Worm (Caenorhabditis elegans): ENCODE data around the gene clec-57.

The clec-57 gene

DNA sequence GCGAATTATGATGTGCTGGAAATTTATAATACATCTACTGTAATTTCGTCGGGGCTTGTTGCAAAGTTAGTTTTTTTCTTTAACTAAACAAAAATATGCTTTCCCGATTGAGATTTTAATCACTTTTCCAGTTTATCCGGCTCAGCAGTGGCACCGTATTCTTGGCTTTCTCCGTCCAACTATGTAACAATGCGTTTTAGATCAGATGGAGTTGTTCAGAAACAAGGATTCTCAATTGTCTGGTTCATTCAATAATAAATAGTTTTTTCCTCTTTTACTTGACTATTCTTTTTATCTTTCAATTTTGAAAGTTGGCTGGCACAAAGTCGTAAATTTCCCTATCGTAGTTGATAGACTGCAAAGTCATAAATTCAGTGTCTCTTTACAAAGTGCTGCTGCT, 5.1 kb downstream of the clec-57 start, which contains the start of gene clec-56:
TSS of gene clec-56 (plus strand) at position 301 of the 400 bp plus-strand sequence.
- TF ChIP-seq ceh-91 (GFP tag; IDR thresholded peaks at IDR 0.05) (no peak), nhr-80 (tag; optimal IDR thresholded peaks at IDR 0.05) (peak; percentile 24)

DNA sequence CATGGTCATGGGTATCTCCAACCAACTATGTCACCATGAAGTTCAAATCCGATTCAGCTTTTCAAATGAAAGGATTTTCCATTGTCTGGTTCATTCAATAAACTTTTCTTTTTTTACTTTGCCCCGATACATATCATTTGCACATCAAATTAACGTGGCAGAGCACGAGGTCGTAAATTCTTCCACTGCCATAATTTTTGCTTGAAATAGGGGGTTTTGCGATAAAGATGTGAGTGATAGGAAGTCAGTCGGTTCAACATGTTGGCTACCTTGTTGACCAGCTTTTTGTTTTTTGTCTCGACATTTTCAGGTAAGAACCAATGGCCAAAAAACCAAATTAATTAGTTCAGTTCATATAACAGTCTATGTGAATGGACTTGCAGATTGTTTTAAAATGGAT, 7.6 kb downstream of the clec-57 start, which contains the start of gene clec-54:
TSS of gene clec-54 (plus strand) at position 224 of the 400 bp plus-strand sequence.
- no peak for TF ChIP-seq nfya-2 (GFP tag; IDR thresholded peaks at IDR 0.05)
- peak; percentile 35 for TF ChIP-seq nhr-80 (tag; optimal IDR thresholded peaks at IDR 0.05)

DNA sequence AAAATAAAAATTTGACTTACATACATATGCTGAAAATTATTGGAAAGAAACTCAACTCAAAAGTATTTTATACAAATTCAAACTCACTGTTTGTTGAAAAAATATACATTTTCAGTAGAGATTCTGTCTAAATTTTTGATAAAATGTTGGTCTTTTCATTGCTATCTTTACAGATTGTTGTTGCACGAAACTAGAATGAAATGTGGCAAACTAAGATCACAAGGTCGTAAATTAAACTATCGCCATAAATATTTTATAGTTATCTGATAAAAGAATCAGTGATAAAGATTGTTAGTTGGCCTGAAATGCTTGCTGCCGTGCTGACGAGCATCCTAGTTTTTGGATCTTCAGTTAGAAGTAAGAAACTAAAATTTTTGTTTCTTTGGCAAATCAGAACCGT, 9.9 kb downstream of the clec-57 start, which contains the start of gene clec-55:
TSS of gene clec-55 (plus strand) at position 301 of the 400 bp plus-strand sequence.
- TF ChIP-seq egl-44 (GFP tag; IDR thresholded peaks at IDR 0.05) (no peak), dox-1 (GFP tag; IDR thresholded peaks at IDR 0.05) (no peak), hlh-26 (GFP tag; conservative IDR thresholded peaks at IDR 0.05) (no peak), madf-10 (tag; optimal IDR thresholded peaks at IDR 0.05) (no peak), cebp-1 (GFP tag; IDR thresholded peaks at IDR 0.05) (no peak), cebp-1 (tag; optimal IDR thresholded peaks at IDR 0.05) (no peak), F39B2.1 (GFP tag; IDR thresholded peaks at IDR 0.05) (no peak), lir-1 (GFP tag; conservative IDR thresholded peaks at IDR 0.05) (no peak), ets-4 (GFP tag; optimal IDR thresholded peaks at IDR 0.05) (no peak)

DNA sequence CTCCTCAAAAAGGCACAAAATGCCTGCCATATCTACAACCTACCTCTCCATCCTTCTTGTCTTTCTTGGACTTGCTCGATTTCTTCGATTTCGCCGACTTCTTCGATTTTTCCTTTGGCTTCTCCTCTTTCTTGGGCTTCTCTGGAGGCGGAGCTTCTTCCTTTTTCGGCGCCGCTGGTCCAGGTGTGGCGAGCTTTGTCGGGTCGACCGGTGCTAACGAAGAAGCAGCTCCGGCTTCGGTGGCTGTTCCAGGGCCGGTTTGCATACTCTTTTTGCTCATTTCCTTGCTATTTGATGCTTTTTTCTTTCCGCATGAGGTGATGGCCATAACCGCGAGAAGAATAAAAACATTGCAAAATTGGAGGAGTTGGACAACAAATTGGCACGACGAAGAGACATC, 11.5 kb downstream of the clec-57 start:
- peak; percentile 51; the same call in 1 of the 2 replicates for TF ChIP-seq egrh-3 (GFP tag; IDR thresholded peaks at IDR 0.05)
- TF ChIP-seq hsf-1 (GFP tag; IDR thresholded peaks at IDR 0.05) = no peak

DNA sequence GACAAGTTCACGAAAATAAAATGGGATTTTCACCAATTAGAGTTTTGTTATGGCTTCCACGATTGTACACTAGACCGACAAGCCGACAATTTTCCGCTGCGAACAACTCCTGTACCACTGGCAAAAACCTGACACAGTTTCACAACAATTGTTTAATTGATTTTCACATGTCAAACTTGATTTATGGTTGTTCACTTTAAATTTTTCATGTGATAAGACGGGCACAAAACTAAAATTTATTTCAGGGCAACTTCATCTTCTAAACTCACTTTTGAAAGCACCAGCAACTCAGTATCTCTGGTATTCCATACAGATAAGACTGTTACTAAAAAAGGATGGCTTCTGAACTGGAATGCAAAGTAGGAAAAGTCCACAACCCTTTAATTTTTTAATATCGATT, 12.4 kb downstream of the clec-57 start, which contains the start of gene R02D5.7:
TSS of gene R02D5.7 (minus strand) at position 101 of the 400 bp plus-strand sequence.
- no peak for TF ChIP-seq xnd-1 (tag; optimal IDR thresholded peaks at IDR 0.05)
- peak; percentile 20 for TF ChIP-seq nhr-80 (tag; optimal IDR thresholded peaks at IDR 0.05)

DNA sequence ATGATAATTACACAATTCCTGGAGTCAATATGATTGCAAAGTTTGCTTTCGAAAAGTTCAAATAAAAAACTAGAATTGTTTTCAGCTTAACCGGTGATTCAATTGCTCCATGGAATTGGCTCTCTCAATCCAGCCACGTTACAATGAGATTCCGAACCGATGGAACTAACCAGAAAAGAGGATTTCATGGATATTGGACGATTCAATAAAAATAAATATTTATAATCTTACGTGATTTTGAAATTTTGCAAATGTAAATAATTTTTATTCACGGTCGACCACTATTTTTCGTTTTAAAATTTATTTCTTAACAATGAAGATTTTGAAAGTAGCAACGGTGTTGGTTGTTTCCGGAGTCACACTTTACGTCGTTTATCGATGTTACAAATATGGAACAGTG, 13.0 kb downstream of the clec-57 start, which contains the start of gene R02D5.10:
TSS of gene R02D5.10 (plus strand) at position 301 of the 400 bp plus-strand sequence.
- no peak for TF ChIP-seq nhr-80 (tag; optimal IDR thresholded peaks at IDR 0.05)

DNA sequence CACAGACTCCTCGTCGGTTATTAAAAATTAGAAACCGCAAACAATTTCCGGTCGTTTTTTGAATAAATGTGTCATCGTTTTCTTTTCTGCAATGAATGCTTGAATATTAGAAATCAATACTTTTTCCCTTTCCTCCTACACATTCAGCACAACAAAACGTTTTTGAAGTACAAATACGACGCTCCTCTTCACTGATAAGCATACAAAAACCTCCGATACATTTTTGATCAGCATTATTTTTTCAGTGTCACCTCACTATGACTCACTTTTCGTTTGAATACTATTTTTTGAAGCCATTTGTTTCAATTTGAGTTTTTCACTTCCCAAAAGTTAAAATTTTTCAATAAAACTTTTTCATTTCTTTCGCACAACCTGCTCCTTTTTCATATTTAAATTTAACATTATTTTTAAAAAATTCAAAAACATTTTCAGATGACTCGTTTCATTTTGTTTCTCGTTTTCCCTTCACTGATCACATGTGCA, 13.7 kb downstream of the clec-57 start, which contains the start of gene R02D5.3:
TSS of gene R02D5.3 (plus strand) at position 433 of the 483 bp plus-strand sequence.
- TF ChIP-seq madf-6 (GFP tag; IDR thresholded peaks at IDR 0.05) (no peak), mes-4 (tag; optimal IDR thresholded peaks at IDR 0.05) (no peak), sea-2 (GFP tag; IDR thresholded peaks at IDR 0.05) (no peak), nhr-80 (tag; optimal IDR thresholded peaks at IDR 0.05) (peak; percentile 58), ZK185.1 (tag; optimal IDR thresholded peaks at IDR 0.05; ENCODE audit: poor library complexity, severe bottlenecking) (no peak), lin-40 (tag; optimal IDR thresholded peaks at IDR 0.05) (no peak), ztf-6 (GFP tag; IDR thresholded peaks at IDR 0.05) (no peak)

DNA sequence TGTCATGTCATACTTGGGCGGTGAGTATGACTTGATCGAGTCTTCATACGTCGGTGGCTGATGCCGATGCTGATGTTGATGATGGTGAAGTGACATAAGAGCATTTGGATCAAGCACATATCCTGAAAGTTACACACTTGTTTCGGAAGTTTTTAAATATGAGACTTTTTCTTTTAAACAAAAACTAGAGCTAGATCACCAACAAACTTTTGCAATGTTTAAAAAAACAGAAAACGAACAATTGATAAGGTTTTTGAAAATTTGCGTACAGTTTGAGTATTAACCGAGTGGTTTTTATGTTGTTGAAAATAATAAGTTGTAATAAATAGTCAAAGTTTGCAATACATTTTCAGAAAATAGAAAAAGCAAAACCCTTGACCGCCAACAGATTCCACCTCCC, 15.6 kb downstream of the clec-57 start, which contains the start of gene R02D5.4:
TSS of gene R02D5.4 (minus strand) at position 101 of the 400 bp plus-strand sequence.
- TF ChIP-seq K12H6.12 (tag; optimal IDR thresholded peaks at IDR 0.05) (no peak), hmg-1.2 (GFP tag; IDR thresholded peaks at IDR 0.05) (no peak), ZK185.1 (tag; optimal IDR thresholded peaks at IDR 0.05; ENCODE audit: poor library complexity, severe bottlenecking) (no peak)

DNA sequence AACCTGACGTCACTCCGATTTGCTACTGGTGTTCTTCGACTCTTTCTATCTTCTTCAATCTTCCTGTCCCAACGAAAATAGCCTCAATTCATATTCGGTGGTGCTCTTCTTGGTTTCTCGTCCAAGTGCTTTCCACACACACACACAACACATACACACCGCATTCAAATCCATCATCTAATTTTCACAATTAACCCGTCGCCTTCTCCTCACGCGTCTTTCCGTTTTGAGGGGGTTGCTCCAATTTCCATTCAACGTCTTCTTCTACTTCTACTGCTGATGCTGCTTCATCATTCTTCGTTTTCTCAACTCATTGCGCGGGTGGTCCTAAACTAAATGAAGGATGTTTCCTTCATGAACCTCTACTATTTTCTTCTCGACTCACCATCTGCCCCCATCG, 22.1 kb downstream of the clec-57 start:
- TF ChIP-seq lsy-27 (tag; optimal IDR thresholded peaks at IDR 0.05; ENCODE audit: borderline replicate concordance, insufficient read depth) = no peak
- TF ChIP-seq bed-2 (GFP tag; IDR thresholded peaks at IDR 0.05) = no peak
- no peak for TF ChIP-seq zfh-2 (GFP tag; conservative IDR thresholded peaks at IDR 0.05)
- TF ChIP-seq dox-1 (GFP tag; IDR thresholded peaks at IDR 0.05) = no peak
- TF ChIP-seq F37B4.10 (GFP tag; IDR thresholded peaks at IDR 0.05) = no peak
- TF ChIP-seq sdz-38 (tag; optimal IDR thresholded peaks at IDR 0.05) = no peak
- TF ChIP-seq dpl-1 (GFP tag; optimal IDR thresholded peaks at IDR 0.05) = no peak
- no peak for TF ChIP-seq ceh-27 (GFP tag; optimal IDR thresholded peaks at IDR 0.05)
- no peak for TF ChIP-seq nfya-2 (GFP tag; IDR thresholded peaks at IDR 0.05)
- no peak for TF ChIP-seq dpff-1 (tag; optimal IDR thresholded peaks at IDR 0.05)
- TF ChIP-seq nhr-90 (tag; optimal IDR thresholded peaks at IDR 0.05) = no peak

Measured in whole organism, young adult.